Worm (Caenorhabditis elegans) whole organism, mixed stage, embryonic: ENCODE results near the gene nhx-5.

ENCODE experiments used
- bed-3 ChIP-seq: fragments of 200-800 bp; sonication (Bioruptor generic); optimal IDR thresholded peaks from 3 replicates; lab custom pipeline; 2018; ENCODE audit warnings: mild to moderate bottlenecking, missing genetic modification characterization, moderate library complexity, missing compliant biosample characterization
- lin-13 ChIP-seq: fragments of 150-350 bp; optimal IDR thresholded peaks from 2 replicates; lab custom pipeline; 2014; ENCODE audit warnings: missing biosample characterization, missing genetic modification characterization
- lsy-2 ChIP-seq: fragments of 150-350 bp; optimal IDR thresholded peaks from 2 replicates; lab custom pipeline; 2014; ENCODE audit warnings: missing biosample characterization, missing genetic modification characterization
- nhr-237 ChIP-seq: fragments of 150-350 bp; optimal IDR thresholded peaks from 2 replicates; lab custom pipeline; 2014; ENCODE audit warnings: missing biosample characterization, missing genetic modification characterization
- pha-4 ChIP-seq: fragments of 150-350 bp; optimal IDR thresholded peaks from 2 replicates; lab custom pipeline; 2018; ENCODE audit warnings: missing biosample characterization, missing genetic modification reagents, missing genetic modification characterization
- unc-62 ChIP-seq: fragments of 150-350 bp; optimal IDR thresholded peaks from 2 replicates; lab custom pipeline; 2014; ENCODE audit warnings: missing biosample characterization, missing genetic modification reagents, missing genetic modification characterization

- TF ChIP-seq nhr-237 (tag; lab: Kevin White, UChicago) (no peak), unc-62 (peak; percentile 71), lsy-2 (tag; lab: Kevin White, UChicago) (no peak), pha-4 (no peak), lin-13 (tag; lab: Kevin White, UChicago) (no peak), bed-3 (GFP tag; lab: Kevin White, UChicago) (no peak)
These were observed 35.6 kb downstream of the nhx-5 start for ce11 chrX:10612355-10612754.
